Fruit fly (Drosophila melanogaster) whole organism, embryonic: ENCODE results near the gene CG31549.

Experiments used
- Atf6 ChIP-seq: fragments of 200-800 bp; sonication (Bioruptor generic); IDR thresholded peaks from 2 replicates; pipeline ENCODE4 v1.3.6; 2022; ENCODE audit warnings: missing biosample characterization, missing genetic modification characterization
- B-H2 ChIP-seq: fragments of 200-800 bp; sonication (Bioruptor generic); optimal IDR thresholded peaks from 2 replicates; lab custom pipeline; 2018; ENCODE audit warnings: missing biosample characterization, mild to moderate bottlenecking, missing genetic modification characterization
- BtbVII ChIP-seq: fragments of 200-800 bp; sonication (Bioruptor generic); optimal IDR thresholded peaks from 3 replicates; lab custom pipeline; 2017; ENCODE audit warnings: missing biosample characterization, mild to moderate bottlenecking, missing genetic modification characterization
- CG10147 ChIP-seq: fragments of 200-800 bp; sonication (Bioruptor generic); optimal IDR thresholded peaks from 2 replicates; lab custom pipeline; 2019; ENCODE audit warnings: missing biosample characterization, mild to moderate bottlenecking, missing genetic modification characterization, moderate library complexity
- CG13123 ChIP-seq: fragments of 200-800 bp; sonication (Bioruptor generic); optimal IDR thresholded peaks from 2 replicates; lab custom pipeline; 2016; ENCODE audit warnings: missing biosample characterization, missing genetic modification characterization
- CG14014 ChIP-seq: fragments of 200-800 bp; sonication (Bioruptor generic); IDR thresholded peaks from 2 replicates; pipeline ENCODE4 v1.3.6; 2022; ENCODE audit warnings: missing biosample characterization, missing genetic modification characterization
- CG15011 ChIP-seq: fragments of 200-800 bp; sonication (Bioruptor generic); optimal IDR thresholded peaks from 3 replicates; lab custom pipeline; 2018; ENCODE audit warnings: missing biosample characterization, mild to moderate bottlenecking, missing genetic modification characterization
- CG16813 ChIP-seq: fragments of 200-800 bp; sonication (Bioruptor generic); IDR thresholded peaks from 3 replicates; pipeline ENCODE4 v1.3.6; 2022; ENCODE audit warnings: missing biosample characterization, missing genetic modification characterization; ENCODE audit not compliant: partially characterized antibody
- CG17829 ChIP-seq: fragments of 200-800 bp; optimal IDR thresholded peaks from 2 replicates; lab custom pipeline; 2019; ENCODE audit warnings: missing biosample characterization, mild to moderate bottlenecking, missing genetic modification characterization, moderate library complexity
- CG2116 ChIP-seq: fragments of 200-800 bp; sonication (Bioruptor generic); optimal IDR thresholded peaks from 3 replicates; lab custom pipeline; 2018; ENCODE audit warnings: missing biosample characterization, mild to moderate bottlenecking, missing genetic modification characterization
- CG30403 ChIP-seq: fragments of 200-800 bp; sonication (Bioruptor generic); optimal IDR thresholded peaks from 3 replicates; lab custom pipeline; 2016; ENCODE audit warnings: missing biosample characterization, missing genetic modification characterization
- CG31388 ChIP-seq: fragments of 200-800 bp; sonication (Bioruptor generic); optimal IDR thresholded peaks from 2 replicates; lab custom pipeline; 2016; ENCODE audit warnings: missing biosample characterization, missing genetic modification characterization
- CG34224 ChIP-seq: fragments of 200-800 bp; sonication (Bioruptor generic); IDR thresholded peaks from 3 replicates; pipeline ENCODE4 v1.3.6; 2022; ENCODE audit warnings: missing biosample characterization, missing genetic modification characterization; ENCODE audit not compliant: partially characterized antibody
- CG43689 ChIP-seq: fragments of 200-800 bp; sonication (Bioruptor generic); IDR thresholded peaks from 2 replicates; pipeline ENCODE4 v1.3.6; 2022; ENCODE audit warnings: missing biosample characterization, missing genetic modification characterization
- CG4820 ChIP-seq: fragments of 200-800 bp; sonication (Bioruptor generic); optimal IDR thresholded peaks from 3 replicates; lab custom pipeline; 2016; ENCODE audit warnings: missing biosample characterization, missing genetic modification characterization
- CG5245 ChIP-seq: fragments of 200-800 bp; sonication (Bioruptor generic); optimal IDR thresholded peaks from 3 replicates; lab custom pipeline; 2016; ENCODE audit warnings: missing biosample characterization, missing genetic modification characterization
- CG6765 ChIP-seq: fragments of 200-800 bp; sonication (Bioruptor generic); optimal IDR thresholded peaks from 3 replicates; lab custom pipeline; 2017; ENCODE audit warnings: missing biosample characterization, mild to moderate bottlenecking, missing genetic modification characterization
- CG7271 ChIP-seq: fragments of 200-800 bp; sonication (Bioruptor generic); optimal IDR thresholded peaks from 2 replicates; lab custom pipeline; 2018; ENCODE audit warnings: missing biosample characterization, mild to moderate bottlenecking, missing genetic modification characterization, moderate library complexity
- CG7963 ChIP-seq: fragments of 200-800 bp; sonication (Bioruptor generic); IDR thresholded peaks from 3 replicates; pipeline ENCODE4 v1.3.6; 2022; ENCODE audit warnings: missing biosample characterization, missing genetic modification characterization; ENCODE audit not compliant: partially characterized antibody
- CG8478 ChIP-seq: fragments of >200 bp; optimal IDR thresholded peaks from 2 replicates; lab custom pipeline; 2018
- CG8944 ChIP-seq: fragments of 200-800 bp; sonication (Bioruptor generic); optimal IDR thresholded peaks from 3 replicates; lab custom pipeline; 2016; ENCODE audit warnings: missing biosample characterization, missing genetic modification characterization
- CG9437 ChIP-seq: fragments of 200-800 bp; sonication (Bioruptor generic); optimal IDR thresholded peaks from 2 replicates; lab custom pipeline; 2018; ENCODE audit warnings: missing biosample characterization, mild to moderate bottlenecking, missing genetic modification characterization
- Fer1 ChIP-seq: fragments of 200-800 bp; sonication (Bioruptor generic); optimal IDR thresholded peaks from 2 replicates; lab custom pipeline; 2017; ENCODE audit warnings: missing biosample characterization, mild to moderate bottlenecking, missing genetic modification characterization
- MESR4 ChIP-seq: fragments of 200-800 bp; sonication (Bioruptor generic); optimal IDR thresholded peaks from 2 replicates; lab custom pipeline; 2018; ENCODE audit warnings: missing biosample characterization, mild to moderate bottlenecking, missing genetic modification characterization, moderate library complexity
- NC2α ChIP-seq: fragments of 200-800 bp; sonication (Bioruptor generic); optimal IDR thresholded peaks from 2 replicates; lab custom pipeline; 2016; ENCODE audit warnings: missing biosample characterization, missing genetic modification characterization
- NK7.1 ChIP-seq: fragments of 200-800 bp; sonication (Bioruptor generic); optimal IDR thresholded peaks from 3 replicates; lab custom pipeline; 2016; ENCODE audit warnings: missing biosample characterization, missing genetic modification characterization
- Nf-YB ChIP-seq: fragments of 200-800 bp; sonication (Bioruptor generic); optimal IDR thresholded peaks from 3 replicates; lab custom pipeline; 2019; ENCODE audit warnings: missing biosample characterization, mild to moderate bottlenecking, missing genetic modification characterization, moderate library complexity
- NfI ChIP-seq: fragments of 200-800 bp; sonication (Bioruptor generic); optimal IDR thresholded peaks from 3 replicates; lab custom pipeline; 2018; ENCODE audit warnings: missing biosample characterization, mild to moderate bottlenecking, missing genetic modification characterization, moderate library complexity
- Oli ChIP-seq: fragments of 200-800 bp; sonication (Bioruptor generic); optimal IDR thresholded peaks from 2 replicates; lab custom pipeline; 2018; ENCODE audit warnings: missing biosample characterization, mild to moderate bottlenecking, missing genetic modification characterization, moderate library complexity
- Sox102F ChIP-seq: fragments of 200-800 bp; sonication (Bioruptor generic); optimal IDR thresholded peaks from 2 replicates; lab custom pipeline; 2018; ENCODE audit warnings: missing biosample characterization, mild to moderate bottlenecking, missing genetic modification characterization, moderate library complexity
- Spps ChIP-seq: fragments of 200-800 bp; sonication (Bioruptor generic); optimal IDR thresholded peaks from 2 replicates; lab custom pipeline; 2018; ENCODE audit warnings: missing biosample characterization, mild to moderate bottlenecking, missing genetic modification characterization
- YL-1 ChIP-seq: fragments of 200-800 bp; sonication (Bioruptor generic); optimal IDR thresholded peaks from 3 replicates; lab custom pipeline; 2017; ENCODE audit warnings: missing biosample characterization, mild to moderate bottlenecking, missing genetic modification characterization
- bab2 ChIP-seq: fragments of 200-800 bp; sonication (Bioruptor generic); optimal IDR thresholded peaks from 2 replicates; lab custom pipeline; 2016; ENCODE audit warnings: missing biosample characterization, missing genetic modification characterization
- bsh ChIP-seq, 2 experiments: fragments of 200-800 bp; sonication (Bioruptor generic); optimal IDR thresholded peaks; 2 replicates each; lab custom pipeline; 2017 to 2018; ENCODE audit warnings: mild to moderate bottlenecking in 2 of 2, missing biosample characterization in 2 of 2, missing genetic modification characterization in 2 of 2, moderate library complexity in 1 of 2
- dimm ChIP-seq: fragments of 200-800 bp; sonication (Bioruptor generic); IDR thresholded peaks from 2 replicates; pipeline ENCODE4 v1.3.6; 2022; ENCODE audit warnings: missing biosample characterization, missing genetic modification characterization
- esg ChIP-seq: fragments of 200-800 bp; sonication (Bioruptor generic); conservative IDR thresholded peaks from 2 replicates; pipeline ENCODE4 v1.3.6; 2022; ENCODE audit warnings: missing biosample characterization, missing genetic modification characterization
- eve ChIP-seq, 2 experiments: fragments of >200 bp; optimal IDR thresholded peaks; 2 replicates each; lab custom pipeline; 2017; ENCODE audit warnings: missing biosample characterization in 2 of 2, missing genetic modification characterization in 2 of 2
- grau ChIP-seq: fragments of 200-800 bp; optimal IDR thresholded peaks from 3 replicates; lab custom pipeline; 2019; ENCODE audit warnings: missing biosample characterization, mild to moderate bottlenecking, missing genetic modification characterization, moderate library complexity
- hkb ChIP-seq, 2 experiments: fragments of 200-800 bp in 1 of 2; fragments of >200 bp in 1 of 2; sonication (Bioruptor generic) in 1 of 2; IDR thresholded peaks in 1 of 2; optimal IDR thresholded peaks in 1 of 2; 2 replicates each; pipeline versions ENCODE4 v1.3.6 to Lab custom; 2017 to 2022; ENCODE audit warnings: missing biosample characterization in 1 of 2, missing genetic modification characterization in 1 of 2
- insv ChIP-seq, 2 experiments: fragments of 200-800 bp; sonication (Bioruptor generic); optimal IDR thresholded peaks; 3 replicates each; lab custom pipeline; 2016 to 2018; ENCODE audit warnings: missing biosample characterization in 2 of 2, missing genetic modification characterization in 2 of 2
- lilli ChIP-seq: fragments of 200-800 bp; sonication (Bioruptor generic); optimal IDR thresholded peaks from 3 replicates; lab custom pipeline; 2016; ENCODE audit warnings: missing biosample characterization, missing genetic modification characterization
- mirr ChIP-seq: fragments of 200-800 bp; sonication (Bioruptor generic); optimal IDR thresholded peaks from 3 replicates; lab custom pipeline; 2018; ENCODE audit warnings: missing biosample characterization, mild to moderate bottlenecking, missing genetic modification characterization
- pan ChIP-seq, 4 experiments: fragments of >200 bp in 3 of 4; fragments of 200-800 bp in 1 of 4; sonication (Bioruptor generic) in 1 of 4; optimal IDR thresholded peaks in 3 of 4; IDR thresholded peaks in 1 of 4; 2 replicates each; pipeline versions ENCODE4 v1.3.6 to Lab custom; 2017 to 2022; ENCODE audit warnings: missing biosample characterization in 2 of 4, missing genetic modification characterization in 2 of 4, mixed read lengths in 1 of 4
- row ChIP-seq: fragments of 200-800 bp; sonication (Bioruptor generic); IDR thresholded peaks from 3 replicates; pipeline ENCODE4 v1.3.6; 2022; ENCODE audit warnings: missing biosample characterization, missing genetic modification characterization
- scrt ChIP-seq: fragments of 200-800 bp; sonication (Bioruptor generic); optimal IDR thresholded peaks from 2 replicates; lab custom pipeline; 2018; ENCODE audit warnings: missing biosample characterization, mild to moderate bottlenecking, missing genetic modification characterization, moderate library complexity
- tgo ChIP-seq: fragments of 200-800 bp; sonication (Bioruptor generic); IDR thresholded peaks from 3 replicates; pipeline ENCODE4 v1.3.6; 2022; ENCODE audit warnings: missing biosample characterization, missing genetic modification characterization
- tll ChIP-seq, 2 experiments: fragments of 200-800 bp in 1 of 2; fragments of >200 bp in 1 of 2; sonication (Bioruptor generic) in 1 of 2; optimal IDR thresholded peaks; 2 replicates each; lab custom pipeline; 2017 to 2019; ENCODE audit warnings: missing biosample characterization in 2 of 2, missing genetic modification characterization in 2 of 2, mild to moderate bottlenecking in 1 of 2, moderate library complexity in 1 of 2
- tup ChIP-seq: fragments of 200-800 bp; sonication (Bioruptor generic); optimal IDR thresholded peaks from 2 replicates; lab custom pipeline; 2016; ENCODE audit warnings: missing biosample characterization, mild to moderate bottlenecking, missing genetic modification characterization, moderate library complexity
- zfh2 ChIP-seq: fragments of 200-800 bp; sonication (Bioruptor generic); optimal IDR thresholded peaks from 2 replicates; lab custom pipeline; 2016; ENCODE audit warnings: missing biosample characterization, missing genetic modification characterization

CG31549 gene

DNA sequence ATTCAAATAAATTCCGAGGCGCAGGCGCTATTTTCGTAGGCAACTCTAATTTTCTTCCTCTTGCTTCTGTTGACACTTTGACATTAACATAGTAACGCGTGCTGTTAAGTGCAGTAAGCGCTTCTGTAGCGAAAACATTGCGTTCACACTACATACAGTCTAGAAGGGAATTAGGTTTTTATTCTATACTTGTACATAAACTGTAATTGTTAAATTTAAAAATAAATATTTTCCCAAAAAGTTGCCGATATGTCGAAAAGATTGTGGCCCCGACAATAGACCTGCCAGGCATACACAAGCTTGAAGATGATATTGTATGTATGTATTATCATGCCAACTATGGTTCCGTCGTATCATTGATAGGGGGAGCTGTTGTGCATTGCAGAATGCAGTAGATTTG is 25.5 kb upstream of the CG31549 start, which contains the start of gene asl (continued):
- TF ChIP-seq dimm (no peak), CG8944 (peak; percentile 33), CG7271 (no peak), Spps (tag; lab: Kevin White, UChicago) (peak; percentile 26), Oli (tag; lab: Kevin White, UChicago) (peak; percentile 60), row (peak; percentile 87), CG30403 (GFP tag; lab: Kevin White, UChicago) (peak; percentile 69), YL-1 (GFP tag; lab: Kevin White, UChicago) (peak; percentile 91), CG4820 (peak; percentile 27), hkb (optimal IDR thresholded peaks at IDR 0.05; lab: Kevin White, UChicago) (no peak), hkb (GFP tag; IDR thresholded peaks at IDR 0.05; lab: Robert Waterston, UW) (peak; percentile 26; the same call in 1 of the 2 replicates), Atf6 (GFP tag; lab: Robert Waterston, UW) (peak; percentile 56), grau (tag; lab: Kevin White, UChicago) (peak; percentile 78), bsh (GFP tag; optimal IDR thresholded peaks at IDR 0.05; lab: Kevin White, UChicago) (peak in 1 of 2 experiments; percentile 69), MESR4 (peak; percentile 58), NfI (GFP tag; lab: Kevin White, UChicago) (peak; percentile 71), NK7.1 (GFP tag; lab: Kevin White, UChicago) (no peak), BtbVII (GFP tag; lab: Kevin White, UChicago) (peak; percentile 42), CG34224 (GFP tag; lab: Robert Waterston, UW) (no peak), CG43689 (no peak), tup (GFP tag; lab: Kevin White, UChicago) (peak; percentile 9), eve (GFP tag; optimal IDR thresholded peaks at IDR 0.05; lab: Kevin White, UChicago) (no peak), CG14014 (GFP tag; lab: Robert Waterston, UW) (peak; percentile 57; the same call in 1 of the 2 replicates), insv (GFP tag; optimal IDR thresholded peaks at IDR 0.05; lab: Kevin White, UChicago) (peak in 1 of 2 experiments; percentile 77), B-H2 (GFP tag; lab: Kevin White, UChicago) (peak; percentile 33), mirr (GFP tag; lab: Kevin White, UChicago) (no peak), CG15011 (no peak), bab2 (peak; percentile 36), CG2116 (GFP tag; lab: Kevin White, UChicago) (peak; percentile 85), scrt (no peak), CG8478 (lab: Kevin White, UChicago) (no peak), CG10147 (GFP tag; lab: Kevin White, UChicago) (peak; percentile 27), zfh2 (GFP tag; lab: Kevin White, UChicago) (peak; percentile 51), esg (GFP tag; lab: Robert Waterston, UW) (peak; percentile 40; the same call in 1 of the 2 replicates), CG5245 (GFP tag; lab: Kevin White, UChicago) (peak; percentile 16), Fer1 (GFP tag; lab: Kevin White, UChicago) (peak; percentile 68), CG6765 (GFP tag; lab: Kevin White, UChicago) (peak; percentile 5), CG16813 (peak; percentile 39; the same call in 1 of the 3 replicates), pan (optimal IDR thresholded peaks at IDR 0.05; lab: Kevin White, UChicago) (no peak), pan (GFP tag; optimal IDR thresholded peaks at IDR 0.05 in 1 of 2, IDR thresholded peaks at IDR 0.05 in 1 of 2) (peak in 1 of 2 experiments; percentile 47), tgo (peak; percentile 68; the same call in 2 of the 3 replicates), tll (GFP tag; optimal IDR thresholded peaks at IDR 0.05; lab: Kevin White, UChicago) (no peak), Nf-YB (peak; percentile 33), CG13123 (GFP tag; lab: Kevin White, UChicago) (peak; percentile 62), CG17829 (peak; percentile 85), CG31388 (GFP tag; lab: Kevin White, UChicago) (no peak), lilli (GFP tag; lab: Kevin White, UChicago) (peak; percentile 76), NC2α (GFP tag; lab: Kevin White, UChicago) (no peak), Sox102F (GFP tag; lab: Kevin White, UChicago) (no peak), CG9437 (GFP tag; lab: Kevin White, UChicago) (peak; percentile 46), CG7963 (GFP tag; lab: Robert Waterston, UW) (no peak)
